Fruit fly (Drosophila melanogaster): ENCODE data around the gene CG3557.

The CG3557 gene

DNA sequence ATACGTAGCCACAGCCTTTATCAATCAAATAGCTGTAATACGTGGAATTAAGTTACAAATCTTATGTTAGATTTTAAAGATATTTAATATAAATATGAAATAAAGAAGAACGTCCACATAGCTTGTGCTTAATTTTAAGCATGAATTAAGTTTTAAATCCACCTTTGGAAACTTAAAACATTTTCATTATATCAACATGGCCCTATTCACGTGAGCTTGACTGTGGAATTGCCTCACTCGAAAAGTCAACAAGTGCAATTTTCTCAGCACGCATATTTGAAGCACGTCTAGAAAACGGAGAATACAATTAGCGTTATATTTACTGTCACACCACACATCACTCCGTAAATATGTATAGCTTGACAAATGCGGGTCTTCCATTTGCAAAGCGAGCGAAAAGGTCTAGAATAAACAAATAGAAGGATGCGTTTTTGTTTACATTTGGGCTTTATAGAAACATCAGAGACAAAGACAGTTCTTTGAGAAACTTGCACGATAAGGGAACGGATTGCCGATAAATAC, 21.9 kb downstream of the CG3557 start (continued):
- TF ChIP-seq disco-r (GFP tag; optimal IDR thresholded peaks at IDR 0.05) (no peak), NfI (GFP tag; optimal IDR thresholded peaks at IDR 0.05) (peak; percentile 90), Scr (GFP tag; IDR thresholded peaks at IDR 0.05; ENCODE audit: partially characterized antibody) (no peak), prd (optimal IDR thresholded peaks at IDR 0.05) (no peak), prd (GFP tag; IDR thresholded peaks at IDR 0.05) (peak; percentile 86), PHDP (tag; optimal IDR thresholded peaks at IDR 0.05) (peak; percentile 92), gcm2 (GFP tag; optimal IDR thresholded peaks at IDR 0.05) (peak; percentile 64), CG14965 (GFP tag; optimal IDR thresholded peaks at IDR 0.05; ENCODE audit: borderline replicate concordance) (no peak), CG11398 (GFP tag; optimal IDR thresholded peaks at IDR 0.05) (no peak), CG11504 (tag; optimal IDR thresholded peaks at IDR 0.05) (peak; percentile 94), chinmo (GFP tag; IDR thresholded peaks at IDR 0.05; ENCODE audit: partially characterized antibody) (no peak), Ada2b (GFP tag; IDR thresholded peaks at IDR 0.05) (peak; percentile 87), CG9437 (GFP tag; optimal IDR thresholded peaks at IDR 0.05) (peak; percentile 77), CG15269 (tag; optimal IDR thresholded peaks at IDR 0.05) (peak; percentile 93), CG2120 (GFP tag; optimal IDR thresholded peaks at IDR 0.05) (peak; percentile 58), Meics (GFP tag; optimal IDR thresholded peaks at IDR 0.05) (peak; percentile 91), CG18262 (tag; optimal IDR thresholded peaks at IDR 0.05) (peak; percentile 93), CG4328 (GFP tag; optimal IDR thresholded peaks at IDR 0.05) (peak; percentile 85), grau (tag; optimal IDR thresholded peaks at IDR 0.05) (peak; percentile 94), ERR (GFP tag; optimal IDR thresholded peaks at IDR 0.05) (no peak), Hr39 (optimal IDR thresholded peaks at IDR 0.05) (no peak), CG1233 (GFP tag; optimal IDR thresholded peaks at IDR 0.05) (peak; percentile 89), Abd-B (GFP tag; optimal IDR thresholded peaks at IDR 0.05) (peak; percentile 79), az2 (GFP tag; optimal IDR thresholded peaks at IDR 0.05) (peak; percentile 84), phol (tag; optimal IDR thresholded peaks at IDR 0.05) (peak; percentile 88), stwl (tag; optimal IDR thresholded peaks at IDR 0.05) (peak; percentile 31), CG12942 (GFP tag; optimal IDR thresholded peaks at IDR 0.05) (peak; percentile 74), p53 (GFP tag; optimal IDR thresholded peaks at IDR 0.05) (no peak), amos (GFP tag; IDR thresholded peaks at IDR 0.05; ENCODE audit: partially characterized antibody) (no peak), gro (GFP tag; optimal IDR thresholded peaks at IDR 0.05) (no peak), CG13296 (GFP tag; optimal IDR thresholded peaks at IDR 0.05) (peak; percentile 92), HLH4C (GFP tag; IDR thresholded peaks at IDR 0.05; ENCODE audit: partially characterized antibody) (no peak), CrebB (tag; optimal IDR thresholded peaks at IDR 0.05) (peak; percentile 63), Adf1 (GFP tag; IDR thresholded peaks at IDR 0.05) (peak; percentile 55), Kr (GFP tag; optimal IDR thresholded peaks at IDR 0.05) (peak; percentile 43), BEAF-32 (GFP tag; optimal IDR thresholded peaks at IDR 0.05) (no peak), CG11560 (tag; IDR thresholded peaks at IDR 0.05) (no peak), CG6791 (GFP tag; IDR thresholded peaks at IDR 0.05; ENCODE audit: partially characterized antibody) (no peak), mirr (GFP tag; optimal IDR thresholded peaks at IDR 0.05) (peak; percentile 64), CG11085 (GFP tag; IDR thresholded peaks at IDR 0.05) (peak; percentile 50; the same call in 1 of the 2 replicates), zfh1 (GFP tag; IDR thresholded peaks at IDR 0.05) (peak; percentile 79), sug (tag; optimal IDR thresholded peaks at IDR 0.05) (peak; percentile 78), Neu2 (GFP tag; optimal IDR thresholded peaks at IDR 0.05; ENCODE audit: borderline replicate concordance) (no peak), ind (GFP tag; optimal IDR thresholded peaks at IDR 0.05) (peak; percentile 86), Ssrp (tag; optimal IDR thresholded peaks at IDR 0.05) (peak; percentile 89), tin (GFP tag; optimal IDR thresholded peaks at IDR 0.05) (peak; percentile 75), yki (optimal IDR thresholded peaks at IDR 0.05) (no peak), zen2 (GFP tag; IDR thresholded peaks at IDR 0.05; ENCODE audit: partially characterized antibody) (no peak), klu (GFP tag; IDR thresholded peaks at IDR 0.05) (peak; percentile 56; the same call in 1 of the 2 replicates), CG1602 (GFP tag; optimal IDR thresholded peaks at IDR 0.05) (peak; percentile 78), repo (GFP tag; optimal IDR thresholded peaks at IDR 0.05) (peak; percentile 57)

Data from whole organism, embryonic.